Fruit fly (Drosophila melanogaster): ENCODE results near the gene Dad.

DNA sequence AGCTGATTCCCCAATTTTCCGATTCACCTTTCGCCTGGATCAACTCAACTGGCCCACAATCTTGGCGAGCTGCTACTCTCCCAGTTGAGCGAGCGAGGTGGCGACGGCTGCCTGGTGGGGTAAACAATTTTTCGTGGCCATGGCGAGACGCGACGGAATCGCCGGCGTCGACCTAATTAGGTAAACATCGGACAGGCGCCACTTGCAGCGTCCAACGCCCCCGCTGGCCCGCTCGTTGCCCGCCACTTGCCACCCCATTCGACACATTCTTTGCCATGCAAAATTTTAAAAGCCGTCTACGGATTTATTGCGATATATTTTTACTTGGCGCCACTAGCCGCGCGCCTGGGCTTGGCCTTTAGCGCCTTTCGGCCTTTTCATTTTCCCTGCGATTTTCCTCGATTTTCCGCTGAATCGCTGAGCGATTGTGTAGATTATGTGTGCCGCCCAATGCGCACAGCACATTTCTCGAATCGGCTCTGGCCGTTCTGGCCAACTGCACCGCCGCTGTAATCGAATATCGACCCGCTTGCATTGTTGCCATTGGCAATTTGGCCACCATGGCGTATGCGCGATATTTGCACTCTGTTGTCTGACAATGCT, 13.1 kb downstream of the Dad start:
- TF ChIP-seq CG7987 (GFP tag; optimal IDR thresholded peaks at IDR 0.05): no peak
- TF ChIP-seq MBD-R2 (GFP tag; IDR thresholded peaks at IDR 0.05): no peak
- no peak for TF ChIP-seq H2.0 (GFP tag; IDR thresholded peaks at IDR 0.05)
- TF ChIP-seq CG9797 (GFP tag; optimal IDR thresholded peaks at IDR 0.05): no peak
- TF ChIP-seq CG8281 (tag; optimal IDR thresholded peaks at IDR 0.05): no peak
- no peak for TF ChIP-seq CG8924 (tag; optimal IDR thresholded peaks at IDR 0.05)
- TF ChIP-seq CG11456 (GFP tag; IDR thresholded peaks at IDR 0.05): no peak
- no peak for TF ChIP-seq HmgD (GFP tag; optimal IDR thresholded peaks at IDR 0.05)

Data from whole organism, embryonic.